Worm (Caenorhabditis elegans) whole organism, L3 larva: Measurements from ENCODE around the gene Y69H2.9.

Experiments used
- R02D3.7 ChIP-seq: fragments of 150-350 bp; optimal IDR thresholded peaks from 2 replicates; lab custom pipeline; 2014; ENCODE audit warnings: missing biosample characterization, missing genetic modification characterization
- ZK546.5 ChIP-seq: sonication (generic microtip); optimal IDR thresholded peaks from 2 replicates; lab custom pipeline; 2017; ENCODE audit warnings: missing biosample characterization, missing genetic modification characterization
- aly-2 ChIP-seq: fragments of 150-350 bp; optimal IDR thresholded peaks from 2 replicates; lab custom pipeline; 2014; ENCODE audit warnings: missing biosample characterization, missing genetic modification characterization
- ceh-28 ChIP-seq: fragments of 150-350 bp; optimal IDR thresholded peaks from 2 replicates; lab custom pipeline; 2014; ENCODE audit warnings: missing biosample characterization, missing genetic modification reagents, missing genetic modification characterization
- ceh-82 ChIP-seq: fragments of 150-350 bp; optimal IDR thresholded peaks from 2 replicates; lab custom pipeline; 2014; ENCODE audit warnings: missing biosample characterization, missing genetic modification characterization
- ceh-9 ChIP-seq: sonication (generic microtip); optimal IDR thresholded peaks from 2 replicates; lab custom pipeline; 2018; ENCODE audit warnings: missing biosample characterization, missing genetic modification characterization
- daf-12 ChIP-seq: fragments of 150-350 bp; optimal IDR thresholded peaks from 2 replicates; lab custom pipeline; 2014; ENCODE audit warnings: missing biosample characterization, missing genetic modification reagents, missing genetic modification characterization
- egl-27 ChIP-seq: sonication (generic microtip); optimal IDR thresholded peaks from 4 replicates; lab custom pipeline; 2017; ENCODE audit warnings: missing biosample characterization, missing genetic modification reagents, missing genetic modification characterization
- egl-5 ChIP-seq: fragments of 150-350 bp; optimal IDR thresholded peaks from 2 replicates; lab custom pipeline; 2017; ENCODE audit warnings: missing biosample characterization, missing genetic modification reagents, missing genetic modification characterization, inconsistent platforms
- elt-1 ChIP-seq: fragments of 150-350 bp; optimal IDR thresholded peaks from 2 replicates; lab custom pipeline; 2014; ENCODE audit warnings: missing biosample characterization, missing genetic modification characterization
- elt-2 ChIP-seq: sonication (generic microtip); optimal IDR thresholded peaks from 2 replicates; lab custom pipeline; 2016; ENCODE audit warnings: missing genetic modification reagents, mild to moderate bottlenecking, missing genetic modification characterization, missing compliant biosample characterization
- elt-3 ChIP-seq, 3 experiments: fragments of 150-350 bp in 1 of 3; sonication (generic microtip) in 2 of 3; optimal IDR thresholded peaks; 2 replicates in 2 of 3; 4 replicates in 1 of 3; lab custom pipeline; 2014 to 2017; ENCODE audit warnings: missing biosample characterization in 3 of 3, missing genetic modification characterization in 3 of 3
- eor-1 ChIP-seq, 2 experiments: fragments of 150-350 bp; optimal IDR thresholded peaks; 2 replicates each; lab custom pipeline; 2014 to 2018; ENCODE audit warnings: missing biosample characterization in 2 of 2, missing genetic modification characterization in 2 of 2
- fkh-10 ChIP-seq: sonication (generic microtip); optimal IDR thresholded peaks from 2 replicates; lab custom pipeline; 2017; ENCODE audit warnings: missing biosample characterization, missing genetic modification reagents, missing genetic modification characterization
- fkh-2 ChIP-seq: fragments of 150-350 bp; optimal IDR thresholded peaks from 2 replicates; lab custom pipeline; 2014; ENCODE audit warnings: missing biosample characterization, missing genetic modification reagents, missing genetic modification characterization
- fos-1 ChIP-seq: fragments of 150-350 bp; optimal IDR thresholded peaks from 2 replicates; lab custom pipeline; 2014; ENCODE audit warnings: missing biosample characterization, missing genetic modification characterization
- hmg-11 ChIP-seq: sonication (generic microtip); optimal IDR thresholded peaks from 2 replicates; lab custom pipeline; 2016; ENCODE audit warnings: missing genetic modification characterization, missing compliant biosample characterization
- jun-1 ChIP-seq: fragments of 150-350 bp; optimal IDR thresholded peaks from 2 replicates; lab custom pipeline; 2014; ENCODE audit warnings: missing biosample characterization, missing genetic modification reagents, missing genetic modification characterization
- lin-15B ChIP-seq: fragments of 150-350 bp; optimal IDR thresholded peaks from 2 replicates; lab custom pipeline; 2014; ENCODE audit warnings: missing biosample characterization, missing genetic modification characterization
- lin-39 ChIP-seq: fragments of 150-350 bp; optimal IDR thresholded peaks from 2 replicates; lab custom pipeline; 2018; ENCODE audit warnings: missing biosample characterization, missing genetic modification reagents, missing genetic modification characterization
- lsy-12 ChIP-seq: sonication (generic microtip); optimal IDR thresholded peaks from 2 replicates; lab custom pipeline; 2016; ENCODE audit warnings: mild to moderate bottlenecking, missing genetic modification characterization, missing compliant biosample characterization
- mdl-1 ChIP-seq: fragments of 150-350 bp; optimal IDR thresholded peaks from 2 replicates; lab custom pipeline; 2014; ENCODE audit warnings: missing biosample characterization, missing genetic modification characterization
- mml-1 ChIP-seq: fragments of 150-350 bp; sonication (generic microtip); optimal IDR thresholded peaks from 3 replicates; lab custom pipeline; 2014; ENCODE audit warnings: missing biosample characterization, missing genetic modification characterization
- nfya-1 ChIP-seq: sonication (generic microtip); optimal IDR thresholded peaks from 2 replicates; lab custom pipeline; 2017; ENCODE audit warnings: missing genetic modification characterization, mild to moderate bottlenecking, missing compliant biosample characterization, antibody characterized with exemption, moderate library complexity; ENCODE audit not compliant: insufficient read depth
- nhr-11 ChIP-seq: fragments of 150-350 bp; optimal IDR thresholded peaks from 2 replicates; lab custom pipeline; 2014; ENCODE audit warnings: missing biosample characterization, missing genetic modification characterization
- nhr-12 ChIP-seq: fragments of 150-350 bp; optimal IDR thresholded peaks from 2 replicates; lab custom pipeline; 2014; ENCODE audit warnings: missing biosample characterization, missing genetic modification characterization
- nhr-23 ChIP-seq: fragments of 150-350 bp; optimal IDR thresholded peaks from 2 replicates; lab custom pipeline; 2014; ENCODE audit warnings: missing biosample characterization, missing genetic modification reagents, missing genetic modification characterization
- nhr-28 ChIP-seq: fragments of 150-350 bp; optimal IDR thresholded peaks from 2 replicates; lab custom pipeline; 2014; ENCODE audit warnings: missing biosample characterization, missing genetic modification characterization
- nhr-67 ChIP-seq: fragments of 150-350 bp; optimal IDR thresholded peaks from 2 replicates; lab custom pipeline; 2014; ENCODE audit warnings: missing biosample characterization, missing genetic modification characterization
- nhr-76 ChIP-seq: fragments of 150-350 bp; sonication (generic microtip); optimal IDR thresholded peaks from 5 replicates; lab custom pipeline; 2014; ENCODE audit warnings: missing biosample characterization, missing genetic modification characterization
- nhr-77 ChIP-seq: fragments of 150-350 bp; optimal IDR thresholded peaks from 2 replicates; lab custom pipeline; 2014; ENCODE audit warnings: missing biosample characterization, missing genetic modification characterization
- pha-4 ChIP-seq: fragments of 150-350 bp; optimal IDR thresholded peaks from 2 replicates; lab custom pipeline; 2014; ENCODE audit warnings: missing biosample characterization, missing genetic modification reagents, missing genetic modification characterization
- pqm-1 ChIP-seq: fragments of 150-350 bp; optimal IDR thresholded peaks from 2 replicates; lab custom pipeline; 2017; ENCODE audit warnings: missing biosample characterization, missing genetic modification characterization, inconsistent platforms
- sea-2 ChIP-seq: fragments of 150-350 bp; sonication (generic microtip); optimal IDR thresholded peaks from 4 replicates; lab custom pipeline; 2014; ENCODE audit warnings: missing biosample characterization, missing genetic modification reagents, missing genetic modification characterization
- skn-1 ChIP-seq: fragments of 150-350 bp; optimal IDR thresholded peaks from 2 replicates; lab custom pipeline; 2014; ENCODE audit warnings: missing biosample characterization, missing genetic modification characterization
- snpc-4 ChIP-seq: fragments of 150-350 bp; optimal IDR thresholded peaks from 2 replicates; lab custom pipeline; 2014; ENCODE audit warnings: missing biosample characterization, missing genetic modification characterization
- unc-39 ChIP-seq: sonication (generic microtip); optimal IDR thresholded peaks from 4 replicates; lab custom pipeline; 2017; ENCODE audit warnings: missing biosample characterization, missing genetic modification characterization
- unc-62 ChIP-seq: fragments of 150-350 bp; sonication (generic microtip); optimal IDR thresholded peaks from 4 replicates; lab custom pipeline; 2014; ENCODE audit warnings: missing biosample characterization, missing genetic modification reagents, missing genetic modification characterization
- zag-1 ChIP-seq: fragments of 150-350 bp; optimal IDR thresholded peaks from 2 replicates; lab custom pipeline; 2014; ENCODE audit warnings: missing biosample characterization, missing genetic modification characterization
- ztf-4 ChIP-seq: fragments of 150-350 bp; optimal IDR thresholded peaks from 2 replicates; lab custom pipeline; 2014; ENCODE audit warnings: missing biosample characterization, missing genetic modification characterization

The Y69H2.9 gene

DNA sequence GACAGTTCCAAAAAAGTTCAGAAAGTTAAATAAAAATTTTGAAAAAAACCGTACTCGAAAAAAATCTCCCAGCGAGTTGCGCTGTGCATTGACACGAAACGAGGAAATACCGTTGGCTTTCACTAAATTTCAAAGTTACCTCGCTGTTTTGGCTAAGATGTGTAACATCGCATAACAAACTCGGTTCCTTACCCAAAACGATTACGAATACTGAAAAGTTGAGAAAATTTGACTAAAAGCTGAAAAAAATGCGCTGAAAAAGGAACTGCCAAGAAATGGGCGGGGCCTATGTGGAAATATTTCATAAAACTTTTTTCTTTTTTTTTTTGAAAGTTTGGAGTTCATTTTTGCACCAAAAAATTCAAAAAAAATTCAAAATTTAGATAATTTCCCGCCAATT is 18.1 kb downstream of the Y69H2.9 start:
- no peak for TF ChIP-seq ztf-4 (tag; lab: Kevin White, UChicago)
- no peak for TF ChIP-seq fos-1 (tag; lab: Kevin White, UChicago)
- no peak for TF ChIP-seq hmg-11 (tag; lab: Kevin White, UChicago)
- TF ChIP-seq nhr-67 (tag; lab: Kevin White, UChicago) = no peak
- no peak for TF ChIP-seq mdl-1
- TF ChIP-seq egl-27 (tag; lab: Kevin White, UChicago) = no peak
- no peak for TF ChIP-seq elt-3 (tag; optimal IDR thresholded peaks at IDR 0.05; lab: Kevin White, UChicago)
- TF ChIP-seq skn-1 = no peak
- no peak for TF ChIP-seq fkh-10 (GFP tag; lab: Kevin White, UChicago)
- no peak for TF ChIP-seq nfya-1
- no peak for TF ChIP-seq nhr-12
- TF ChIP-seq ZK546.5 (tag; lab: Kevin White, UChicago) = no peak
- TF ChIP-seq ceh-82 (tag; lab: Kevin White, UChicago) = no peak
- no peak for TF ChIP-seq eor-1 (tag; optimal IDR thresholded peaks at IDR 0.05; lab: Kevin White, UChicago)
- TF ChIP-seq nhr-28 (tag; lab: Kevin White, UChicago) = no peak
- TF ChIP-seq mml-1 (tag; lab: Kevin White, UChicago) = no peak
- no peak for TF ChIP-seq nhr-76 (tag; lab: Kevin White, UChicago)
- no peak for TF ChIP-seq unc-62 (GFP tag; lab: Kevin White, UChicago)
- TF ChIP-seq, all 47 proteins: peak for 0

DNA sequence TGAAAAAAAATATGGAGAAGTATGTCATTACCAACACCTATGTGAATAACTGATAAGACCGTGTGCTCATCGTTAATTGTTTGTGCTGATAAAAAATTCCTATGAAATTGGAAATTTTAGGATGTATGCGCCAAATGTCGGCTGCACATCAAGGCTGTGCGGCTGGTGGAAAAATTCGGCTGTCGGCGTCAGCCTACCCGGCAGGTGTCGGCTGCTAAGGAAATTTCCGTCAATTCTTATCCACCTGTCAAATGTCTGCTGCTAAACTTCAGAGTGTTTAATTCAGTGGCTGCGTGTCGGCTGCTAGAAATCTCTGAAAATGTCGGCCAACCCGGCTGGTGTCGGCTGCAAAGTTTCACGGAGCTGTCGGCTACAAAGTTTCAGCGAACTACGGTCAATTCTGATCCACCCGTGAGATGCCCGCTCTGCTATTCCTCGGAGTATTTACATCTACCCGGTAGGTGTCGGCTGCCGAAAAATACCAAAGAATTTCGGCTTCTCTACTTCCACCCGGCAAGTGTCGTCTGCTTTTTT is 18.7 kb downstream of the Y69H2.9 start, which contains the start of gene Y17D7C.2:
Y17D7C.2 (minus strand) TSS at position 32 of the 534 bp plus-strand sequence.
- TF ChIP-seq ceh-9 (tag; lab: Kevin White, UChicago) (no peak), pha-4 (peak; percentile 4), elt-2 (tag; lab: Kevin White, UChicago) (peak; percentile 72), elt-1 (no peak), lin-15B (tag; lab: Kevin White, UChicago) (no peak)

DNA sequence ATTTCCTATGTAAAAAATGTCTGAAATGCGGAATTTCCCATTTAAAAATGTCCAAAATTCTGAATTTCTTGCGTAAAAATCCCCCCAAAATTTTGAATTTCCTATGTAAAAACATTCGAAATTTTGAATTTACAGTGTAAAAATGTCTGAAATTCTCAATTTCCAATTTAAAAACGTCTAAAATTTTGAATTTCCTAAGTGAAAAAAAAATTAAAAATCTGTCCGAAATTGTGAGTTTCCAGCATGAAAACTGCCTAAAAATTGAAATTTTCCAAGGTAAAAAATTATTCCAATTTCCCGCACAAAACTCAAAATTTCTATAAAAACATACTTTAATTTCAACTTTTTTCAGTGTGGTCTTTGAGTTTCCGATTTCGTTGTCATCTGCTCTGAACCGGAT is 20.5 kb downstream of the Y69H2.9 start:
- TF ChIP-seq nhr-11 (tag; lab: Kevin White, UChicago) (no peak), ceh-28 (tag; lab: Kevin White, UChicago) (no peak), ztf-4 (tag; lab: Kevin White, UChicago) (no peak), zag-1 (tag; lab: Kevin White, UChicago) (no peak), R02D3.7 (no peak), nhr-77 (tag; lab: Kevin White, UChicago) (no peak), ceh-82 (tag; lab: Kevin White, UChicago) (no peak), fkh-2 (tag; lab: Kevin White, UChicago) (no peak), lin-39 (tag; lab: Kevin White, UChicago) (no peak), egl-5 (no peak)

- TF ChIP-seq nfya-1 (no peak), elt-2 (tag; lab: Kevin White, UChicago) (no peak), fos-1 (tag; lab: Kevin White, UChicago) (no peak), hmg-11 (tag; lab: Kevin White, UChicago) (peak; percentile 15), sea-2 (GFP tag; lab: Kevin White, UChicago) (no peak), R02D3.7 (no peak), eor-1 (tag; optimal IDR thresholded peaks at IDR 0.05; lab: Kevin White, UChicago) (no peak), aly-2 (tag; lab: Kevin White, UChicago) (no peak)
- TF ChIP-seq, all 47 proteins: peak for 1
These were observed 21.4 kb downstream of the Y69H2.9 start for ce11 chrV:18722510-18723299.

DNA sequence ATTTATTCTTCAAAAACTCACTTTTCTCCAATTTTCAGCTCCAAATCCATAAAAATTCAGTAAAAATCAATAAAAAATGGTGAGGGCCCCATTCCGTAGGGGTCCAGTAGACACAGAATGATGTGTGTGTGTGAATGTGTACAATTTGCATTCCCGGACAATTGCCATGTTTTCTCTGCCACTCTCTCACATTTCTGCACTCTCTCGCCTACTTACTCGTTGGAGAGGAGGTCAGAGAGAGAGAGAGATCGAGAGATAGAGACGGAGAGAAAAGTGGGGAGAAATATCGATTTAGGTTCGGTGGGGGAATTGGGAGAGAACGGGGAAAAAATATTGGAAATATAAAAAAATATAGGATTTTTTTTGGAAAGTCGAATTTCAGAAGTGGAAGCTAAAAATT is 22.3 kb downstream of the Y69H2.9 start:
- peak; percentile 98 for TF ChIP-seq egl-5
- no peak for TF ChIP-seq unc-39 (tag; lab: Kevin White, UChicago)
- peak; percentile 94 for TF ChIP-seq hmg-11 (tag; lab: Kevin White, UChicago)
- peak; percentile 63 for TF ChIP-seq jun-1 (tag; lab: Kevin White, UChicago)
- peak; percentile 54 for TF ChIP-seq lin-15B (tag; lab: Kevin White, UChicago)
- peak; percentile 55 for TF ChIP-seq fkh-10 (GFP tag; lab: Kevin White, UChicago)
- no peak for TF ChIP-seq lsy-12 (tag; lab: Kevin White, UChicago)
- TF ChIP-seq snpc-4 (tag; lab: Kevin White, UChicago) = peak; percentile 81
- peak; percentile 79 for TF ChIP-seq ceh-82 (tag; lab: Kevin White, UChicago)
- TF ChIP-seq nhr-11 (tag; lab: Kevin White, UChicago) = no peak
- TF ChIP-seq aly-2 (tag; lab: Kevin White, UChicago) = no peak
- peak; percentile 13 for TF ChIP-seq ceh-9 (tag; lab: Kevin White, UChicago)
- TF ChIP-seq ceh-28 (tag; lab: Kevin White, UChicago) = peak; percentile 98
- peak; percentile 66 for TF ChIP-seq elt-2 (tag; lab: Kevin White, UChicago)
- no peak for TF ChIP-seq ZK546.5 (tag; lab: Kevin White, UChicago)
- TF ChIP-seq elt-3 (tag; optimal IDR thresholded peaks at IDR 0.05; lab: Kevin White, UChicago) = no peak
- peak; percentile 91 for TF ChIP-seq nfya-1
- no peak for TF ChIP-seq daf-12 (tag; lab: Kevin White, UChicago)
- TF ChIP-seq fkh-2 (tag; lab: Kevin White, UChicago) = peak; percentile 57
- TF ChIP-seq mml-1 (tag; lab: Kevin White, UChicago) = no peak
- TF ChIP-seq skn-1 = peak; percentile 55
- peak; percentile 79 for TF ChIP-seq pqm-1
- no peak for TF ChIP-seq fos-1 (tag; lab: Kevin White, UChicago)
- peak; percentile 86 for TF ChIP-seq nhr-23 (tag; lab: Kevin White, UChicago)
